Fruit fly (Drosophila melanogaster) S2 (cell line): ENCODE data around the gene Ctr1A.
A peak's percentile ranks its signal among the peaks of the same experiment; 100 is the strongest.

Source experiments
- CG8478 ChIP-seq: fragments of >200 bp; optimal IDR thresholded peaks from 2 replicates; lab custom pipeline; 2018
- CTCF ChIP-seq, 2 experiments: fragments of >200 bp; optimal IDR thresholded peaks; 2 replicates each; lab custom pipeline; 2018

The Ctr1A gene

dm6 chrX:6678635-6679501 is 17.4 kb downstream of the Ctr1A start, which contains the start of gene ND-ASHI:
Gene ND-ASHI (minus strand): TSS chrX:6679118.
- TF ChIP-seq CTCF (optimal IDR thresholded peaks at IDR 0.05; lab: Kevin White, UChicago): no peak
- no peak for TF ChIP-seq CG8478

- TF ChIP-seq CTCF (optimal IDR thresholded peaks at IDR 0.05; lab: Kevin White, UChicago) (no peak), CG8478 (no peak)
These were observed 18.0 kb downstream of the Ctr1A start for dm6 chrX:6679502-6679810.

- TF ChIP-seq CG8478 (no peak), CTCF (optimal IDR thresholded peaks at IDR 0.05; lab: Kevin White, UChicago) (no peak)
These were observed 20.0 kb downstream of the Ctr1A start, which contains the start of gene Fum2 for dm6 chrX:6681467-6681866. Gene Fum2 (plus strand): TSS chrX:6681767.

dm6 chrX:6683635-6684499 is 22.4 kb downstream of the Ctr1A start, which contains the start of gene Pink1:
Gene Pink1 (plus strand): TSS chrX:6683798.
- TF ChIP-seq CTCF (optimal IDR thresholded peaks at IDR 0.05; lab: Kevin White, UChicago) (peak in 1 of 2 experiments; percentile 37), CG8478 (no peak)

- TF ChIP-seq CG8478 (no peak), CTCF (optimal IDR thresholded peaks at IDR 0.05; lab: Kevin White, UChicago) (no peak)
These were observed 25.8 kb downstream of the Ctr1A start, which contains the start of gene CG44303 for dm6 chrX:6687267-6687666. Gene CG44303 (minus strand): TSS chrX:6687420.

- TF ChIP-seq CTCF (optimal IDR thresholded peaks at IDR 0.05; lab: Kevin White, UChicago) (no peak), CG8478 (no peak)
These were observed 27.4 kb downstream of the Ctr1A start, which contains the start of gene CG3184 for dm6 chrX:6688620-6689400. Gene CG3184 (minus strand): TSS chrX:6688774.

dm6 chrX:6694105-6694788 is 32.8 kb downstream of the Ctr1A start:
- TF ChIP-seq CTCF (optimal IDR thresholded peaks at IDR 0.05; lab: Kevin White, UChicago) (no peak), CG8478 (no peak)

dm6 chrX:6694979-6695388 is 33.5 kb downstream of the Ctr1A start, which contains the start of gene CG14442:
Gene CG14442 (minus strand): TSS chrX:6695007.
- no peak for TF ChIP-seq CG8478
- TF ChIP-seq CTCF (optimal IDR thresholded peaks at IDR 0.05; lab: Kevin White, UChicago): no peak

- TF ChIP-seq CTCF (optimal IDR thresholded peaks at IDR 0.05; lab: Kevin White, UChicago): no peak
- TF ChIP-seq CG8478: no peak
These were observed 35.0 kb downstream of the Ctr1A start for dm6 chrX:6696467-6696866.

dm6 chrX:6698248-6698812 is 36.9 kb downstream of the Ctr1A start, which contains the start of gene CG14440:
Gene CG14440 (minus strand): TSS chrX:6698567.
- TF ChIP-seq CTCF (optimal IDR thresholded peaks at IDR 0.05; lab: Kevin White, UChicago) (no peak), CG8478 (no peak)

- TF ChIP-seq CTCF (optimal IDR thresholded peaks at IDR 0.05; lab: Kevin White, UChicago): no peak
- no peak for TF ChIP-seq CG8478
These were observed 37.9 kb downstream of the Ctr1A start, which contains the start of gene CG14441 for dm6 chrX:6699255-6699885. Gene CG14441 (plus strand): TSS chrX:6699508.

- TF ChIP-seq CG8478 (no peak), CTCF (optimal IDR thresholded peaks at IDR 0.05; lab: Kevin White, UChicago) (no peak)
These were observed 39.0 kb downstream of the Ctr1A start for dm6 chrX:6700263-6700989.
